Fruit fly (Drosophila melanogaster): ENCODE results near the gene spd-2.

- TF ChIP-seq pan (optimal IDR thresholded peaks at IDR 0.05) (no peak), psq (optimal IDR thresholded peaks at IDR 0.05) (no peak), usp (GFP tag; optimal IDR thresholded peaks at IDR 0.05) (no peak), Dll (optimal IDR thresholded peaks at IDR 0.05) (no peak)
Observed at dm6 chr3L:16642088-16642507, 47.3 kb upstream of the spd-2 start.

Measured in whole organism.